Worm (Caenorhabditis elegans) whole organism, young adult: ENCODE data around the gene nhr-153.

Source experiments
- B0336.3 ChIP-seq: fragments of 200-800 bp; sonication (Bioruptor generic); IDR thresholded peaks from 2 replicates; pipeline ENCODE4 v1.3.6; 2022; ENCODE audit warnings: missing genetic modification characterization, missing compliant biosample characterization
- Y95B8A.8 ChIP-seq: fragments of 200-800 bp; sonication (Bioruptor generic); IDR thresholded peaks from 2 replicates; pipeline ENCODE4 v1.3.6; 2022; ENCODE audit warnings: missing genetic modification reagents, missing genetic modification characterization, missing compliant biosample characterization
- ZK185.1 ChIP-seq: sonication (generic microtip); optimal IDR thresholded peaks from 2 replicates; lab custom pipeline; 2016; ENCODE audit warnings: mild to moderate bottlenecking, missing genetic modification characterization, missing compliant biosample characterization; ENCODE audit not compliant: poor library complexity, severe bottlenecking
- akir-1 ChIP-seq: fragments of 200-800 bp; sonication (Bioruptor generic); optimal IDR thresholded peaks from 2 replicates; lab custom pipeline; 2018; ENCODE audit warnings: mild to moderate bottlenecking, missing genetic modification characterization, moderate library complexity, missing compliant biosample characterization
- ama-1 ChIP-seq, 3 experiments: fragments of 150-350 bp in 1 of 3; sonication (generic microtip) in 2 of 3; optimal IDR thresholded peaks; 2 replicates each; lab custom pipeline; 2014 to 2018; ENCODE audit warnings: missing biosample characterization in 2 of 3, missing genetic modification characterization in 2 of 3, missing genetic modification reagents in 2 of 3
- ccch-3 ChIP-seq: fragments of 200-800 bp; sonication (Bioruptor generic); optimal IDR thresholded peaks from 2 replicates; lab custom pipeline; 2018; ENCODE audit warnings: mild to moderate bottlenecking, missing genetic modification characterization, missing compliant biosample characterization
- cebp-1 ChIP-seq, 2 experiments: fragments of 200-800 bp in 1 of 2; sonication (Bioruptor generic) in 1 of 2; sonication (generic microtip) in 1 of 2; IDR thresholded peaks in 1 of 2; optimal IDR thresholded peaks in 1 of 2; 2 replicates each; pipeline versions ENCODE4 v1.3.6 to Lab custom; 2017 to 2022; ENCODE audit warnings: missing compliant biosample characterization in 2 of 2, missing genetic modification characterization in 2 of 2, mild to moderate bottlenecking in 1 of 2, missing genetic modification reagents in 1 of 2, moderate library complexity in 1 of 2
- ceh-79 ChIP-seq: sonication (generic microtip); optimal IDR thresholded peaks from 2 replicates; lab custom pipeline; 2017; ENCODE audit warnings: mild to moderate bottlenecking, missing genetic modification characterization, missing compliant biosample characterization
- ceh-91 ChIP-seq: fragments of 200-800 bp; sonication (Bioruptor generic); IDR thresholded peaks from 2 replicates; pipeline ENCODE4 v1.3.6; 2022; ENCODE audit warnings: missing genetic modification reagents, missing genetic modification characterization, missing compliant biosample characterization
- die-1 ChIP-seq: sonication (generic microtip); optimal IDR thresholded peaks from 2 replicates; lab custom pipeline; 2016; ENCODE audit warnings: missing genotype, mild to moderate bottlenecking, missing genetic modification characterization, missing compliant biosample characterization
- dox-1 ChIP-seq: fragments of 200-800 bp; sonication (Bioruptor generic); IDR thresholded peaks from 2 replicates; pipeline ENCODE4 v1.3.6; 2022; ENCODE audit warnings: missing genetic modification reagents, missing genetic modification characterization, missing compliant biosample characterization
- dpl-1 ChIP-seq: fragments of 150-350 bp; optimal IDR thresholded peaks from 2 replicates; lab custom pipeline; 2014; ENCODE audit warnings: missing biosample characterization, missing genetic modification reagents, missing genetic modification characterization
- egl-18 ChIP-seq: fragments of 200-800 bp; sonication (Bioruptor generic); IDR thresholded peaks from 2 replicates; pipeline ENCODE4 v1.3.6; 2022; ENCODE audit warnings: missing genetic modification reagents, missing genetic modification characterization, missing compliant biosample characterization
- ekl-4 ChIP-seq: fragments of 200-800 bp; sonication (Bioruptor generic); IDR thresholded peaks from 2 replicates; pipeline ENCODE4 v1.3.6; 2022; ENCODE audit warnings: missing genetic modification reagents, missing genetic modification characterization, missing compliant biosample characterization
- ets-4 ChIP-seq: fragments of 200-800 bp; sonication (Bioruptor generic); optimal IDR thresholded peaks from 2 replicates; lab custom pipeline; 2018; ENCODE audit warnings: mild to moderate bottlenecking, missing genetic modification characterization, missing compliant biosample characterization
- fkh-3 ChIP-seq: sonication (generic microtip); optimal IDR thresholded peaks from 2 replicates; lab custom pipeline; 2016; ENCODE audit warnings: mild to moderate bottlenecking, missing genetic modification characterization, missing compliant biosample characterization
- gei-17 ChIP-seq: fragments of 200-800 bp; sonication (Bioruptor generic); optimal IDR thresholded peaks from 2 replicates; lab custom pipeline; 2018; ENCODE audit warnings: mild to moderate bottlenecking, missing genetic modification characterization, missing compliant biosample characterization
- hlh-26 ChIP-seq: fragments of 200-800 bp; sonication (Bioruptor generic); conservative IDR thresholded peaks from 2 replicates; pipeline ENCODE4 v1.3.6; 2022; ENCODE audit warnings: missing genetic modification reagents, missing genetic modification characterization, missing compliant biosample characterization
- hmg-1.2 ChIP-seq: fragments of 200-800 bp; sonication (Bioruptor generic); IDR thresholded peaks from 2 replicates; pipeline ENCODE4 v1.3.6; 2022; ENCODE audit warnings: missing genetic modification reagents, missing genetic modification characterization, missing compliant biosample characterization
- hrde-1 ChIP-seq: sonication (generic microtip); optimal IDR thresholded peaks from 2 replicates; lab custom pipeline; 2016; ENCODE audit warnings: missing genetic modification characterization, mild to moderate bottlenecking, missing compliant biosample characterization, moderate library complexity, missing genotype, missing genetic modification reagents, borderline replicate concordance
- hsf-1 ChIP-seq: fragments of 200-800 bp; sonication (Bioruptor generic); IDR thresholded peaks from 2 replicates; pipeline ENCODE4 v1.3.6; 2022; ENCODE audit warnings: missing genetic modification reagents, missing genetic modification characterization, missing compliant biosample characterization
- let-526 ChIP-seq: fragments of 200-800 bp; sonication (Bioruptor generic); IDR thresholded peaks from 2 replicates; pipeline ENCODE4 v1.3.6; 2022; ENCODE audit warnings: missing genetic modification reagents, missing genetic modification characterization, missing compliant biosample characterization
- let-607 ChIP-seq, 2 experiments: fragments of 200-800 bp in 1 of 2; sonication (Bioruptor generic) in 1 of 2; sonication (generic microtip) in 1 of 2; optimal IDR thresholded peaks; 2 replicates each; lab custom pipeline; 2016 to 2018; ENCODE audit warnings: mild to moderate bottlenecking in 2 of 2, missing compliant biosample characterization in 2 of 2, missing genetic modification characterization in 2 of 2, moderate library complexity in 2 of 2, missing genotype in 1 of 2
- lin-35 ChIP-seq, 3 experiments: fragments of 150-350 bp in 2 of 3; sonication (generic microtip) in 1 of 3; optimal IDR thresholded peaks; 2 replicates each; lab custom pipeline; 2014 to 2018; ENCODE audit warnings: missing biosample characterization in 3 of 3, missing genetic modification characterization in 3 of 3, missing genetic modification reagents in 3 of 3
- lin-40 ChIP-seq: sonication (generic microtip); optimal IDR thresholded peaks from 2 replicates; lab custom pipeline; 2016; ENCODE audit warnings: missing genetic modification characterization, mild to moderate bottlenecking, missing compliant biosample characterization, missing genotype, missing genetic modification reagents
- lin-54 ChIP-seq: fragments of 200-800 bp; sonication (Bioruptor generic); optimal IDR thresholded peaks from 2 replicates; lab custom pipeline; 2018; ENCODE audit warnings: mild to moderate bottlenecking, missing genetic modification characterization, missing compliant biosample characterization
- lir-1 ChIP-seq: fragments of 200-800 bp; sonication (Bioruptor generic); conservative IDR thresholded peaks from 2 replicates; pipeline ENCODE4 v1.3.6; 2022; ENCODE audit warnings: missing genetic modification reagents, missing genetic modification characterization, missing compliant biosample characterization
- lsy-27 ChIP-seq: sonication (generic microtip); optimal IDR thresholded peaks from 2 replicates; lab custom pipeline; 2017; ENCODE audit warnings: missing genetic modification characterization, mild to moderate bottlenecking, missing compliant biosample characterization, antibody characterized with exemption, missing genotype, borderline replicate concordance; ENCODE audit not compliant: insufficient read depth
- madf-3 ChIP-seq: fragments of 200-800 bp; sonication (Bioruptor generic); IDR thresholded peaks from 2 replicates; pipeline ENCODE4 v1.3.6; 2022; ENCODE audit warnings: missing genetic modification reagents, missing genetic modification characterization, missing compliant biosample characterization
- madf-6 ChIP-seq: fragments of 200-800 bp; sonication (Bioruptor generic); IDR thresholded peaks from 2 replicates; pipeline ENCODE4 v1.3.6; 2022; ENCODE audit warnings: missing genetic modification reagents, missing genetic modification characterization, missing compliant biosample characterization
- mcd-1 ChIP-seq: fragments of 200-800 bp; sonication (Bioruptor generic); IDR thresholded peaks from 2 replicates; pipeline ENCODE4 v1.3.6; 2022; ENCODE audit warnings: missing genetic modification reagents, missing genetic modification characterization, missing compliant biosample characterization
- mes-4 ChIP-seq: sonication (generic microtip); optimal IDR thresholded peaks from 2 replicates; lab custom pipeline; 2016; ENCODE audit warnings: missing genotype, missing genetic modification characterization, missing compliant biosample characterization
- nfyb-1 ChIP-seq: fragments of 200-800 bp; sonication (Bioruptor generic); IDR thresholded peaks from 2 replicates; pipeline ENCODE4 v1.3.6; 2022; ENCODE audit warnings: missing genetic modification reagents, missing genetic modification characterization, missing compliant biosample characterization
- nhr-27 ChIP-seq: fragments of 200-800 bp; sonication (Bioruptor generic); optimal IDR thresholded peaks from 2 replicates; lab custom pipeline; 2018; ENCODE audit warnings: mild to moderate bottlenecking, missing genetic modification characterization, moderate library complexity, missing compliant biosample characterization
- pbrm-1 ChIP-seq: fragments of 200-800 bp; sonication (Bioruptor generic); IDR thresholded peaks from 2 replicates; pipeline ENCODE4 v1.3.6; 2022; ENCODE audit warnings: missing genetic modification reagents, missing genetic modification characterization, missing compliant biosample characterization
- repo-1 ChIP-seq: sonication (generic microtip); optimal IDR thresholded peaks from 2 replicates; lab custom pipeline; 2017; ENCODE audit warnings: mild to moderate bottlenecking, missing genetic modification characterization, missing compliant biosample characterization
- rpc-1 ChIP-seq, 2 experiments: fragments of 150-350 bp in 1 of 2; sonication (generic microtip) in 1 of 2; optimal IDR thresholded peaks; 2 replicates each; lab custom pipeline; 2014 to 2018; ENCODE audit warnings: missing biosample characterization in 1 of 2, missing genetic modification characterization in 1 of 2, missing genetic modification reagents in 1 of 2, missing genotype in 1 of 2
- sdz-38 ChIP-seq: sonication (generic microtip); optimal IDR thresholded peaks from 2 replicates; lab custom pipeline; 2016; ENCODE audit warnings: missing genotype, missing genetic modification characterization, missing compliant biosample characterization
- sea-2 ChIP-seq: fragments of 200-800 bp; sonication (Bioruptor generic); IDR thresholded peaks from 2 replicates; pipeline ENCODE4 v1.3.6; 2022; ENCODE audit warnings: missing genetic modification characterization, missing compliant biosample characterization
- snpc-1.1 ChIP-seq: sonication (generic microtip); optimal IDR thresholded peaks from 2 replicates; lab custom pipeline; 2017; ENCODE audit warnings: missing genetic modification characterization, mild to moderate bottlenecking, missing compliant biosample characterization, antibody characterized with exemption, moderate library complexity, missing genotype, missing genetic modification reagents; ENCODE audit not compliant: insufficient read depth
- snpc-3.4 ChIP-seq: sonication (generic microtip); optimal IDR thresholded peaks from 2 replicates; lab custom pipeline; 2017; ENCODE audit warnings: missing genetic modification characterization, mild to moderate bottlenecking, missing compliant biosample characterization, antibody characterized with exemption, moderate library complexity, missing genotype, missing genetic modification reagents
- snpc-4 ChIP-seq, 5 experiments: fragments of 150-350 bp in 1 of 5; sonication (generic microtip) in 4 of 5; optimal IDR thresholded peaks; 2 replicates each; lab custom pipeline; 2014 to 2018; ENCODE audit warnings: missing genetic modification characterization in 5 of 5, missing biosample characterization in 3 of 5, antibody characterized with exemption in 2 of 5, mild to moderate bottlenecking in 2 of 5, missing compliant biosample characterization in 2 of 5, missing genotype in 2 of 5, moderate library complexity in 2 of 5, missing genetic modification reagents in 1 of 5
- zim-3 ChIP-seq: sonication (generic microtip); optimal IDR thresholded peaks from 2 replicates; lab custom pipeline; 2017; ENCODE audit warnings: mild to moderate bottlenecking, missing genetic modification characterization, moderate library complexity, missing compliant biosample characterization
- ztf-22 ChIP-seq: fragments of 200-800 bp; sonication (Bioruptor generic); optimal IDR thresholded peaks from 2 replicates; lab custom pipeline; 2018; ENCODE audit warnings: mild to moderate bottlenecking, missing genetic modification characterization, moderate library complexity, missing compliant biosample characterization
- ztf-26 ChIP-seq: sonication (generic microtip); optimal IDR thresholded peaks from 2 replicates; lab custom pipeline; 2017; ENCODE audit warnings: missing genetic modification characterization, missing compliant biosample characterization

Gene nhr-153

ce11 chrV:12063036-12063435, 41.0 kb upstream of the nhr-153 start, which contains the start of gene clh-6 (continued):
- 0 out of 2 replicates have a peak, but pooled peaks have one; percentile 40 for TF ChIP-seq ekl-4 (GFP tag; lab: Robert Waterston, UW)
- TF ChIP-seq mcd-1 (GFP tag; lab: Robert Waterston, UW), result no peak
- TF ChIP-seq lin-40, result no peak
- no peak for TF ChIP-seq B0336.3 (GFP tag; lab: Robert Waterston, UW)
- TF ChIP-seq ceh-79 (tag; lab: Kevin White, UChicago), result no peak
- TF ChIP-seq snpc-1.1 (tag; lab: Kevin White, UChicago), result no peak
- no peak for TF ChIP-seq mes-4
- no peak for TF ChIP-seq Y95B8A.8 (GFP tag; lab: Robert Waterston, UW)
- no peak for TF ChIP-seq ccch-3 (GFP tag; lab: Kevin White, UChicago)
- no peak for TF ChIP-seq snpc-4 (GFP tag; optimal IDR thresholded peaks at IDR 0.05; lab: Kevin White, UChicago)
- TF ChIP-seq snpc-4 (tag; optimal IDR thresholded peaks at IDR 0.05; lab: Kevin White, UChicago), result peak in 1 of 4 experiments; percentile 18
- no peak for TF ChIP-seq fkh-3 (tag; lab: Kevin White, UChicago)
- no peak for TF ChIP-seq rpc-1 (optimal IDR thresholded peaks at IDR 0.05; lab: Kevin White, UChicago)
- no peak for TF ChIP-seq rpc-1 (tag; optimal IDR thresholded peaks at IDR 0.05; lab: Kevin White, UChicago)
- peak; percentile 50; the same call in 1 of the 2 replicates for TF ChIP-seq nfyb-1 (GFP tag; lab: Robert Waterston, UW)
- no peak for TF ChIP-seq cebp-1 (GFP tag; IDR thresholded peaks at IDR 0.05; lab: Robert Waterston, UW)
- peak; percentile 35 for TF ChIP-seq cebp-1 (tag; optimal IDR thresholded peaks at IDR 0.05; lab: Kevin White, UChicago)
- TF ChIP-seq lir-1, result no peak
- no peak for TF ChIP-seq egl-18 (GFP tag; lab: Robert Waterston, UW)
- TF ChIP-seq ZK185.1, result no peak
- no peak for TF ChIP-seq ztf-22
- no peak for TF ChIP-seq hlh-26 (GFP tag; lab: Robert Waterston, UW)
- TF ChIP-seq pbrm-1, result no peak
- TF ChIP-seq hsf-1 (GFP tag; lab: Robert Waterston, UW), result peak; percentile 51; the same call in 1 of the 2 replicates
- TF ChIP-seq snpc-3.4, result peak; percentile 51
- no peak for TF ChIP-seq ceh-91 (GFP tag; lab: Robert Waterston, UW)
- peak in 1 of 3 experiments; percentile 49 for TF ChIP-seq lin-35 (GFP tag; optimal IDR thresholded peaks at IDR 0.05; lab: Kevin White, UChicago)
- peak; percentile 38 for TF ChIP-seq ama-1 (optimal IDR thresholded peaks at IDR 0.05; lab: Kevin White, UChicago)
- TF ChIP-seq ama-1 (GFP tag; optimal IDR thresholded peaks at IDR 0.05; lab: Kevin White, UChicago), result peak; percentile 14 to 72
- TF ChIP-seq nhr-27 (tag; lab: Kevin White, UChicago), result no peak
- peak; percentile 36 for TF ChIP-seq ztf-26 (tag; lab: Kevin White, UChicago)
- peak; percentile 69 for TF ChIP-seq repo-1 (tag; lab: Kevin White, UChicago)
- TF ChIP-seq madf-6, result 0 out of 2 replicates have a peak, but pooled peaks have one; percentile 33
- peak; percentile 28 for TF ChIP-seq akir-1 (GFP tag; lab: Kevin White, UChicago)

ce11 chrV:12065369-12065768, 38.7 kb upstream of the nhr-153 start, which contains the start of gene pqn-53:
pqn-53 (minus strand) TSS chrV:12065391.
- no peak for TF ChIP-seq ets-4
- no peak for TF ChIP-seq rpc-1 (optimal IDR thresholded peaks at IDR 0.05; lab: Kevin White, UChicago)
- TF ChIP-seq rpc-1 (tag; optimal IDR thresholded peaks at IDR 0.05; lab: Kevin White, UChicago), result no peak
- TF ChIP-seq madf-3 (GFP tag; lab: Robert Waterston, UW), result 0 out of 2 replicates have a peak, but pooled peaks have one; percentile 48
- TF ChIP-seq let-526 (GFP tag; lab: Robert Waterston, UW), result no peak
- TF ChIP-seq hmg-1.2 (GFP tag; lab: Robert Waterston, UW), result peak; percentile 26; the same call in 1 of the 2 replicates
- 0 out of 2 replicates have a peak, but pooled peaks have one; percentile 26 for TF ChIP-seq madf-6
- TF ChIP-seq gei-17 (GFP tag; lab: Kevin White, UChicago), result no peak
- TF ChIP-seq die-1 (tag; lab: Kevin White, UChicago), result no peak
- no peak for TF ChIP-seq dpl-1 (GFP tag; lab: Kevin White, UChicago)
- TF ChIP-seq lin-54 (GFP tag; lab: Kevin White, UChicago), result peak; percentile 23
- TF ChIP-seq sdz-38, result no peak
- TF ChIP-seq zim-3 (tag; lab: Kevin White, UChicago), result no peak
- TF ChIP-seq lsy-27 (tag; lab: Kevin White, UChicago), result no peak
- TF ChIP-seq nhr-27 (tag; lab: Kevin White, UChicago), result no peak
- TF ChIP-seq hrde-1 (tag; lab: Kevin White, UChicago), result no peak
- TF ChIP-seq sea-2 (GFP tag; lab: Robert Waterston, UW), result no peak
- no peak for TF ChIP-seq dox-1 (GFP tag; lab: Robert Waterston, UW)
- no peak for TF ChIP-seq let-607 (tag; optimal IDR thresholded peaks at IDR 0.05; lab: Kevin White, UChicago)
